Worm (Caenorhabditis elegans) whole organism, L4 larva: ENCODE measurements around the gene txt-18.

Experiments used
- F10B5.3 ChIP-seq: sonication (generic microtip); optimal IDR thresholded peaks from 2 replicates; lab custom pipeline; 2016; ENCODE audit warnings: mild to moderate bottlenecking, missing genetic modification characterization, missing compliant biosample characterization
- F37D6.2 ChIP-seq: sonication (generic microtip); optimal IDR thresholded peaks from 2 replicates; lab custom pipeline; 2016; ENCODE audit warnings: mild to moderate bottlenecking, missing genetic modification characterization, missing compliant biosample characterization
- ZK337.2 ChIP-seq: fragments of 200-800 bp; sonication (Bioruptor generic); IDR thresholded peaks from 2 replicates; pipeline ENCODE4 v1.3.6; 2022; ENCODE audit warnings: missing genetic modification reagents, missing genetic modification characterization, missing compliant biosample characterization
- aha-1 ChIP-seq: fragments of 150-350 bp; peaks from one replicate; lab custom pipeline; 2014; ENCODE audit warnings: missing biosample characterization, missing genetic modification characterization
- aly-2 ChIP-seq: sonication (generic microtip); optimal IDR thresholded peaks from 2 replicates; lab custom pipeline; 2018; ENCODE audit warnings: missing biosample characterization, missing genetic modification characterization
- ceh-28 ChIP-seq: fragments of 150-350 bp; optimal IDR thresholded peaks from 2 replicates; lab custom pipeline; 2014; ENCODE audit warnings: missing biosample characterization, missing genetic modification reagents, missing genetic modification characterization
- daf-19 ChIP-seq: fragments of 200-800 bp; sonication (Bioruptor generic); conservative IDR thresholded peaks from 2 replicates; pipeline ENCODE4 v1.3.6; 2022; ENCODE audit warnings: missing genetic modification characterization, missing compliant biosample characterization
- dmd-6 ChIP-seq: fragments of 200-800 bp; sonication (Bioruptor generic); IDR thresholded peaks from 2 replicates; pipeline ENCODE4 v1.3.6; 2022; ENCODE audit warnings: missing genetic modification reagents, missing genetic modification characterization, missing compliant biosample characterization
- dmd-8 ChIP-seq: fragments of 200-800 bp; sonication (Bioruptor generic); IDR thresholded peaks from 2 replicates; pipeline ENCODE4 v1.3.6; 2022; ENCODE audit warnings: missing genetic modification characterization, missing compliant biosample characterization
- dpl-1 ChIP-seq: fragments of 150-350 bp; optimal IDR thresholded peaks from 2 replicates; lab custom pipeline; 2014; ENCODE audit warnings: missing biosample characterization, missing genetic modification reagents, missing genetic modification characterization
- dve-1 ChIP-seq: sonication (generic microtip); optimal IDR thresholded peaks from 2 replicates; lab custom pipeline; 2017; ENCODE audit warnings: antibody characterized with exemption, mild to moderate bottlenecking, missing genetic modification characterization, missing compliant biosample characterization; ENCODE audit not compliant: insufficient read depth
- fkh-10 ChIP-seq: fragments of 150-350 bp; optimal IDR thresholded peaks from 2 replicates; lab custom pipeline; 2014; ENCODE audit warnings: missing biosample characterization, missing genetic modification reagents, missing genetic modification characterization
- fos-1 ChIP-seq: fragments of 150-350 bp; optimal IDR thresholded peaks from 2 replicates; lab custom pipeline; 2014; ENCODE audit warnings: missing biosample characterization, missing genetic modification characterization
- hlh-11 ChIP-seq: fragments of 200-800 bp; sonication (Bioruptor generic); optimal IDR thresholded peaks from 2 replicates; lab custom pipeline; 2018; ENCODE audit warnings: mild to moderate bottlenecking, missing genetic modification characterization, missing compliant biosample characterization
- hlh-30 ChIP-seq: sonication (generic microtip); optimal IDR thresholded peaks from 2 replicates; lab custom pipeline; 2017; ENCODE audit warnings: antibody characterized with exemption, mild to moderate bottlenecking, missing genetic modification characterization, missing compliant biosample characterization; ENCODE audit not compliant: insufficient read depth
- hmg-1.1 ChIP-seq: fragments of 200-800 bp; sonication (Bioruptor generic); IDR thresholded peaks from 2 replicates; pipeline ENCODE4 v1.3.6; 2022; ENCODE audit warnings: missing genetic modification reagents, missing genetic modification characterization, missing compliant biosample characterization
- lim-7 ChIP-seq: fragments of 200-800 bp; sonication (Bioruptor generic); IDR thresholded peaks from 2 replicates; pipeline ENCODE4 v1.3.6; 2022; ENCODE audit warnings: missing genetic modification characterization, missing compliant biosample characterization
- lin-38 ChIP-seq: fragments of 200-800 bp; sonication (Bioruptor generic); IDR thresholded peaks from 2 replicates; pipeline ENCODE4 v1.3.6; 2022; ENCODE audit warnings: missing genetic modification reagents, missing genetic modification characterization, missing compliant biosample characterization
- lsy-2 ChIP-seq, 2 experiments: fragments of 150-350 bp in 1 of 2; sonication (generic microtip) in 1 of 2; optimal IDR thresholded peaks; 2 replicates each; lab custom pipeline; 2014 to 2017; ENCODE audit warnings: missing biosample characterization in 2 of 2, missing genetic modification characterization in 2 of 2
- mep-1 ChIP-seq: fragments of 150-350 bp; sonication (generic microtip); optimal IDR thresholded peaks from 3 replicates; lab custom pipeline; 2014; ENCODE audit warnings: missing biosample characterization, missing genetic modification characterization
- mes-2 ChIP-seq: sonication (generic microtip); optimal IDR thresholded peaks from 2 replicates; lab custom pipeline; 2016; ENCODE audit warnings: missing genotype, mild to moderate bottlenecking, missing genetic modification characterization, missing compliant biosample characterization; ENCODE audit not compliant: poor library complexity, severe bottlenecking
- mxl-3 ChIP-seq: fragments of 200-800 bp; sonication (Bioruptor generic); optimal IDR thresholded peaks from 2 replicates; lab custom pipeline; 2018; ENCODE audit warnings: mild to moderate bottlenecking, missing genetic modification characterization, missing compliant biosample characterization
- nhr-11 ChIP-seq: fragments of 150-350 bp; optimal IDR thresholded peaks from 2 replicates; lab custom pipeline; 2014; ENCODE audit warnings: missing biosample characterization, missing genetic modification characterization
- nhr-111 ChIP-seq: fragments of 200-800 bp; sonication (Bioruptor generic); optimal IDR thresholded peaks from 2 replicates; lab custom pipeline; 2018; ENCODE audit warnings: mild to moderate bottlenecking, missing genetic modification characterization, missing compliant biosample characterization
- nhr-28 ChIP-seq: fragments of 150-350 bp; optimal IDR thresholded peaks from 2 replicates; lab custom pipeline; 2014; ENCODE audit warnings: missing biosample characterization, missing genetic modification characterization
- nhr-41 ChIP-seq: fragments of 200-800 bp; sonication (Bioruptor generic); IDR thresholded peaks from 2 replicates; pipeline ENCODE4 v1.3.6; 2022; ENCODE audit warnings: missing genetic modification reagents, missing genetic modification characterization, missing compliant biosample characterization
- nhr-48 ChIP-seq: sonication (generic microtip); optimal IDR thresholded peaks from 2 replicates; lab custom pipeline; 2016; ENCODE audit warnings: mild to moderate bottlenecking, missing genetic modification characterization, missing compliant biosample characterization
- nhr-6 ChIP-seq: fragments of 150-350 bp; optimal IDR thresholded peaks from 2 replicates; lab custom pipeline; 2014; ENCODE audit warnings: missing biosample characterization, missing genetic modification characterization
- pha-4 ChIP-seq, 2 experiments: fragments of 150-350 bp in 1 of 2; fragments of 200-800 bp in 1 of 2; sonication (Bioruptor generic) in 1 of 2; IDR thresholded peaks in 1 of 2; optimal IDR thresholded peaks in 1 of 2; 2 replicates each; pipeline versions ENCODE4 v1.3.6 to Lab custom; 2014 to 2022; ENCODE audit warnings: missing genetic modification characterization in 2 of 2, missing genetic modification reagents in 2 of 2, missing biosample characterization in 1 of 2, missing compliant biosample characterization in 1 of 2
- pqm-1 ChIP-seq: sonication (generic microtip); optimal IDR thresholded peaks from 2 replicates; lab custom pipeline; 2017; ENCODE audit warnings: missing biosample characterization, missing genetic modification characterization
- rbr-2 ChIP-seq: sonication (generic microtip); optimal IDR thresholded peaks from 2 replicates; lab custom pipeline; 2016; ENCODE audit warnings: missing genotype, missing genetic modification characterization, missing compliant biosample characterization
- skn-1 ChIP-seq: fragments of 150-350 bp; optimal IDR thresholded peaks from 2 replicates; lab custom pipeline; 2014; ENCODE audit warnings: missing biosample characterization, missing genetic modification characterization
- spr-1 ChIP-seq: sonication (generic microtip); optimal IDR thresholded peaks from 2 replicates; lab custom pipeline; 2016; ENCODE audit warnings: mild to moderate bottlenecking, missing genetic modification characterization, missing compliant biosample characterization
- tag-97 ChIP-seq: fragments of 200-800 bp; sonication (Bioruptor generic); IDR thresholded peaks from 2 replicates; pipeline ENCODE4 v1.3.6; 2022; ENCODE audit warnings: missing genetic modification characterization, missing compliant biosample characterization
- tra-1 ChIP-seq: fragments of 200-800 bp; sonication (Bioruptor generic); IDR thresholded peaks from 2 replicates; pipeline ENCODE4 v1.3.6; 2022; ENCODE audit warnings: missing genetic modification reagents, missing genetic modification characterization, missing compliant biosample characterization
- unc-39 ChIP-seq: sonication (generic microtip); optimal IDR thresholded peaks from 2 replicates; lab custom pipeline; 2017; ENCODE audit warnings: missing biosample characterization, missing genetic modification characterization
- unc-62 ChIP-seq, 3 experiments: fragments of 150-350 bp in 1 of 3; sonication (generic microtip); optimal IDR thresholded peaks in 2 of 3; peaks in 1 of 3; 1 replicate in 1 of 3; 2 replicates in 2 of 3; lab custom pipeline; 2014 to 2017; ENCODE audit warnings: missing biosample characterization in 3 of 3, missing genetic modification characterization in 3 of 3, missing genetic modification reagents in 3 of 3, missing genotype in 1 of 3
- vab-7 ChIP-seq: fragments of 200-800 bp; sonication (Bioruptor generic); IDR thresholded peaks from 2 replicates; pipeline ENCODE4 v1.3.6; 2022; ENCODE audit warnings: missing genetic modification reagents, missing genetic modification characterization, missing compliant biosample characterization

txt-18 gene

ce11 chrII:6320655-6321388 is 23.1 kb upstream of the txt-18 start, which contains the start of gene efr-3:
Gene efr-3, minus strand, starts transcription at chrII:6321159.
- no peak for TF ChIP-seq nhr-48 (tag; lab: Kevin White, UChicago)
- peak; percentile 11 for TF ChIP-seq hlh-30 (tag; lab: Kevin White, UChicago)
- no peak for TF ChIP-seq mxl-3 (GFP tag; lab: Kevin White, UChicago)
- peak; percentile 20 for TF ChIP-seq rbr-2 (tag; lab: Kevin White, UChicago)
- TF ChIP-seq spr-1 (tag; lab: Kevin White, UChicago) = no peak
- TF ChIP-seq aha-1 (tag; lab: Kevin White, UChicago) = peak; percentile 88
- TF ChIP-seq ZK337.2 (GFP tag; lab: Robert Waterston, UW) = no peak
- peak; percentile 23 for TF ChIP-seq nhr-6 (tag; lab: Kevin White, UChicago)
- peak; percentile 93 for TF ChIP-seq lin-38 (GFP tag; lab: Robert Waterston, UW)
- TF ChIP-seq vab-7 (GFP tag; lab: Robert Waterston, UW) = no peak
- TF ChIP-seq skn-1 = no peak
- no peak for TF ChIP-seq nhr-11 (tag; lab: Kevin White, UChicago)
- peak; percentile 88 for TF ChIP-seq dpl-1 (GFP tag; lab: Kevin White, UChicago)
- TF ChIP-seq F37D6.2 (tag; lab: Kevin White, UChicago) = no peak
- no peak for TF ChIP-seq pha-4 (GFP tag; IDR thresholded peaks at IDR 0.05; lab: Robert Waterston, UW)
- TF ChIP-seq pha-4 (tag; optimal IDR thresholded peaks at IDR 0.05; lab: Kevin White, UChicago) = no peak
- TF ChIP-seq unc-62 (GFP tag; optimal IDR thresholded peaks at IDR 0.05 in 1 of 2; lab: Kevin White, UChicago) = peak in 1 of 2 experiments; percentile 93
- no peak for TF ChIP-seq unc-62 (tag; optimal IDR thresholded peaks at IDR 0.05; lab: Kevin White, UChicago)
- no peak for TF ChIP-seq lim-7
- TF ChIP-seq fos-1 (tag; lab: Kevin White, UChicago) = no peak
- TF ChIP-seq nhr-111 (GFP tag; lab: Kevin White, UChicago) = no peak
- TF ChIP-seq lsy-2 (tag; optimal IDR thresholded peaks at IDR 0.05; lab: Kevin White, UChicago) = peak in 1 of 2 experiments; percentile 65
- TF ChIP-seq hmg-1.1 (GFP tag; lab: Robert Waterston, UW) = 0 out of 2 replicates have a peak, but pooled peaks have one; percentile 16
- TF ChIP-seq mes-2 = peak; percentile 40
- no peak for TF ChIP-seq daf-19 (GFP tag; lab: Robert Waterston, UW)

- TF ChIP-seq unc-62 (GFP tag; optimal IDR thresholded peaks at IDR 0.05 in 1 of 2; lab: Kevin White, UChicago) (peak in 1 of 2 experiments; percentile 97), unc-62 (tag; optimal IDR thresholded peaks at IDR 0.05; lab: Kevin White, UChicago) (no peak), F10B5.3 (no peak)
Observed at ce11 chrII:6322081-6322480, 21.8 kb upstream of the txt-18 start.

ce11 chrII:6322979-6323378 is 20.9 kb upstream of the txt-18 start, which contains the start of gene C32D5.4:
Gene C32D5.4, minus strand, starts transcription at chrII:6323079.
- no peak for TF ChIP-seq dmd-8 (GFP tag; lab: Robert Waterston, UW)
- TF ChIP-seq F10B5.3 = no peak
- TF ChIP-seq mep-1 (tag; lab: Kevin White, UChicago) = no peak
- no peak for TF ChIP-seq tra-1 (GFP tag; lab: Robert Waterston, UW)
- TF ChIP-seq nhr-41 (GFP tag; lab: Robert Waterston, UW) = no peak
- no peak for TF ChIP-seq fkh-10 (GFP tag; lab: Kevin White, UChicago)
- TF ChIP-seq tag-97 (GFP tag; lab: Robert Waterston, UW) = no peak
- TF ChIP-seq unc-39 (tag; lab: Kevin White, UChicago) = no peak
- no peak for TF ChIP-seq daf-19 (GFP tag; lab: Robert Waterston, UW)
- TF ChIP-seq ceh-28 = no peak
- TF ChIP-seq dmd-6 (GFP tag; lab: Robert Waterston, UW) = no peak
- no peak for TF ChIP-seq spr-1 (tag; lab: Kevin White, UChicago)

ce11 chrII:6324086-6324485 is 19.8 kb upstream of the txt-18 start, which contains the start of gene sma-6:
Gene sma-6, plus strand, starts transcription at chrII:6324484.
- TF ChIP-seq aly-2 (tag; lab: Kevin White, UChicago) = no peak
- TF ChIP-seq dve-1 (tag; lab: Kevin White, UChicago) = peak; percentile 12
- no peak for TF ChIP-seq hlh-11 (tag; lab: Kevin White, UChicago)
- peak; percentile 24 for TF ChIP-seq nhr-28 (tag; lab: Kevin White, UChicago)
- peak; percentile 22 for TF ChIP-seq pqm-1
